Worm (Caenorhabditis elegans) whole organism, L4 larva: ENCODE results near the gene ZK507.1.

Source experiments
- D1046.2 ChIP-seq: fragments of 200-800 bp; sonication (Bioruptor generic); IDR thresholded peaks from 2 replicates; pipeline ENCODE4 v1.3.6; 2022; ENCODE audit warnings: missing genetic modification characterization, missing compliant biosample characterization
- F10B5.3 ChIP-seq: sonication (generic microtip); optimal IDR thresholded peaks from 2 replicates; lab custom pipeline; 2016; ENCODE audit warnings: mild to moderate bottlenecking, missing genetic modification characterization, missing compliant biosample characterization
- F26F4.8 ChIP-seq: fragments of 200-800 bp; sonication (Bioruptor generic); conservative IDR thresholded peaks from 2 replicates; pipeline ENCODE4 v1.3.6; 2022; ENCODE audit warnings: missing genetic modification characterization, missing compliant biosample characterization
- F49E8.2 ChIP-seq: sonication (generic microtip); optimal IDR thresholded peaks from 2 replicates; lab custom pipeline; 2016; ENCODE audit warnings: missing compliant biosample characterization, mild to moderate bottlenecking, missing genetic modification characterization, borderline replicate concordance
- Y105C5A.15 ChIP-seq: fragments of 200-800 bp; sonication (Bioruptor generic); IDR thresholded peaks from 2 replicates; pipeline ENCODE4 v1.3.6; 2022; ENCODE audit warnings: missing genetic modification characterization, missing compliant biosample characterization
- Y48G9A.11 ChIP-seq: fragments of 200-800 bp; sonication (Bioruptor generic); IDR thresholded peaks from 2 replicates; pipeline ENCODE4 v1.3.6; 2022; ENCODE audit warnings: missing genetic modification reagents, missing genetic modification characterization, missing compliant biosample characterization
- Y5F2A.4 ChIP-seq: fragments of 200-800 bp; sonication (Bioruptor generic); optimal IDR thresholded peaks from 2 replicates; lab custom pipeline; 2018; ENCODE audit warnings: mild to moderate bottlenecking, missing genetic modification characterization, missing compliant biosample characterization
- ZK546.5 ChIP-seq, 2 experiments: sonication (generic microtip); optimal IDR thresholded peaks; 2 replicates each; lab custom pipeline; 2017; ENCODE audit warnings: missing biosample characterization in 2 of 2, missing genetic modification characterization in 2 of 2
- ama-1 ChIP-seq: fragments of 150-350 bp; optimal IDR thresholded peaks from 2 replicates; lab custom pipeline; 2014; ENCODE audit warnings: inconsistent platforms, mixed read lengths
- ceh-20 ChIP-seq: fragments of 200-800 bp; sonication (Bioruptor generic); IDR thresholded peaks from 2 replicates; pipeline ENCODE4 v1.3.6; 2022; ENCODE audit warnings: missing genetic modification reagents, missing genetic modification characterization, missing compliant biosample characterization
- ceh-32 ChIP-seq: sonication (generic microtip); optimal IDR thresholded peaks from 2 replicates; lab custom pipeline; 2016; ENCODE audit warnings: mild to moderate bottlenecking, missing genetic modification characterization, missing compliant biosample characterization; ENCODE audit not compliant: poor library complexity
- ceh-44 ChIP-seq: fragments of 200-800 bp; sonication (Bioruptor generic); IDR thresholded peaks from 2 replicates; pipeline ENCODE4 v1.3.6; 2022; ENCODE audit warnings: missing genetic modification reagents, missing genetic modification characterization, missing compliant biosample characterization
- ceh-62 ChIP-seq: sonication (generic microtip); optimal IDR thresholded peaks from 2 replicates; lab custom pipeline; 2017; ENCODE audit warnings: missing biosample characterization, missing genetic modification characterization
- cey-2 ChIP-seq: sonication (generic microtip); optimal IDR thresholded peaks from 3 replicates; lab custom pipeline; 2017; ENCODE audit warnings: missing genetic modification characterization, mild to moderate bottlenecking, missing compliant biosample characterization, antibody characterized with exemption, borderline replicate concordance; ENCODE audit not compliant: insufficient read depth
- ctbp-1 ChIP-seq: fragments of 200-800 bp; sonication (Bioruptor generic); IDR thresholded peaks from 2 replicates; pipeline ENCODE4 v1.3.6; 2022; ENCODE audit warnings: missing genetic modification reagents, missing genetic modification characterization, missing compliant biosample characterization
- daf-8 ChIP-seq: fragments of 200-800 bp; sonication (Bioruptor generic); IDR thresholded peaks from 2 replicates; pipeline ENCODE4 v1.3.6; 2022; ENCODE audit warnings: missing genetic modification characterization, missing compliant biosample characterization
- dpl-1 ChIP-seq: fragments of 150-350 bp; optimal IDR thresholded peaks from 2 replicates; lab custom pipeline; 2014; ENCODE audit warnings: missing biosample characterization, missing genetic modification reagents, missing genetic modification characterization
- dve-1 ChIP-seq: sonication (generic microtip); optimal IDR thresholded peaks from 2 replicates; lab custom pipeline; 2017; ENCODE audit warnings: antibody characterized with exemption, mild to moderate bottlenecking, missing genetic modification characterization, missing compliant biosample characterization; ENCODE audit not compliant: insufficient read depth
- fkh-10 ChIP-seq: fragments of 150-350 bp; optimal IDR thresholded peaks from 2 replicates; lab custom pipeline; 2014; ENCODE audit warnings: missing biosample characterization, missing genetic modification reagents, missing genetic modification characterization
- gei-8 ChIP-seq: fragments of 200-800 bp; sonication (Bioruptor generic); optimal IDR thresholded peaks from 2 replicates; lab custom pipeline; 2018; ENCODE audit warnings: mild to moderate bottlenecking, missing genetic modification characterization, missing compliant biosample characterization
- hif-1 ChIP-seq, 2 experiments: sonication (generic microtip); optimal IDR thresholded peaks; 2 replicates each; lab custom pipeline; 2016 to 2017; ENCODE audit warnings: missing compliant biosample characterization in 2 of 2, missing genetic modification characterization in 2 of 2, missing genetic modification reagents in 2 of 2, missing genotype in 2 of 2, mild to moderate bottlenecking in 1 of 2
- lin-1 ChIP-seq: fragments of 200-800 bp; sonication (Bioruptor generic); IDR thresholded peaks from 2 replicates; pipeline ENCODE4 v1.3.6; 2022; ENCODE audit warnings: missing genetic modification reagents, missing genetic modification characterization, missing compliant biosample characterization
- lin-29 ChIP-seq: fragments of 200-800 bp; sonication (Bioruptor generic); IDR thresholded peaks from 2 replicates; pipeline ENCODE4 v1.3.6; 2022; ENCODE audit warnings: missing genetic modification reagents, missing genetic modification characterization, missing compliant biosample characterization
- lsy-2 ChIP-seq, 2 experiments: fragments of 150-350 bp in 1 of 2; sonication (generic microtip) in 1 of 2; optimal IDR thresholded peaks; 2 replicates each; lab custom pipeline; 2014 to 2017; ENCODE audit warnings: missing biosample characterization in 2 of 2, missing genetic modification characterization in 2 of 2
- madf-5 ChIP-seq, 2 experiments: fragments of 200-800 bp; sonication (Bioruptor generic); IDR thresholded peaks; 2 replicates each; pipeline ENCODE4 v1.3.6; 2022; ENCODE audit warnings: missing compliant biosample characterization in 2 of 2, missing genetic modification characterization in 2 of 2
- madf-9 ChIP-seq: fragments of 200-800 bp; sonication (Bioruptor generic); conservative IDR thresholded peaks from 2 replicates; pipeline ENCODE4 v1.3.6; 2022; ENCODE audit warnings: missing genetic modification reagents, missing genetic modification characterization, missing compliant biosample characterization
- mdl-1 ChIP-seq, 2 experiments: fragments of 150-350 bp in 1 of 2; sonication (generic microtip) in 1 of 2; optimal IDR thresholded peaks; 2 replicates each; lab custom pipeline; 2014 to 2017; ENCODE audit warnings: missing biosample characterization in 2 of 2, missing genetic modification characterization in 2 of 2
- mdt-29 ChIP-seq: fragments of 200-800 bp; sonication (Bioruptor generic); IDR thresholded peaks from 2 replicates; pipeline ENCODE4 v1.3.6; 2022; ENCODE audit warnings: missing genetic modification reagents, missing genetic modification characterization, missing compliant biosample characterization
- mep-1 ChIP-seq: fragments of 150-350 bp; sonication (generic microtip); optimal IDR thresholded peaks from 3 replicates; lab custom pipeline; 2014; ENCODE audit warnings: missing biosample characterization, missing genetic modification characterization
- nhr-10 ChIP-seq: fragments of 150-350 bp; optimal IDR thresholded peaks from 2 replicates; lab custom pipeline; 2014; ENCODE audit warnings: missing biosample characterization, missing genetic modification characterization
- nhr-111 ChIP-seq: fragments of 200-800 bp; sonication (Bioruptor generic); optimal IDR thresholded peaks from 2 replicates; lab custom pipeline; 2018; ENCODE audit warnings: mild to moderate bottlenecking, missing genetic modification characterization, missing compliant biosample characterization
- nhr-28 ChIP-seq: fragments of 150-350 bp; optimal IDR thresholded peaks from 2 replicates; lab custom pipeline; 2014; ENCODE audit warnings: missing biosample characterization, missing genetic modification characterization
- nhr-41 ChIP-seq: fragments of 200-800 bp; sonication (Bioruptor generic); IDR thresholded peaks from 2 replicates; pipeline ENCODE4 v1.3.6; 2022; ENCODE audit warnings: missing genetic modification reagents, missing genetic modification characterization, missing compliant biosample characterization
- nhr-42 ChIP-seq: fragments of 200-800 bp; sonication (Bioruptor generic); IDR thresholded peaks from 2 replicates; pipeline ENCODE4 v1.3.6; 2022; ENCODE audit warnings: missing genetic modification characterization, missing compliant biosample characterization
- nhr-48 ChIP-seq: sonication (generic microtip); optimal IDR thresholded peaks from 2 replicates; lab custom pipeline; 2016; ENCODE audit warnings: mild to moderate bottlenecking, missing genetic modification characterization, missing compliant biosample characterization
- php-3 ChIP-seq: fragments of 200-800 bp; sonication (Bioruptor generic); IDR thresholded peaks from 2 replicates; pipeline ENCODE4 v1.3.6; 2022; ENCODE audit warnings: missing genetic modification reagents, missing genetic modification characterization, missing compliant biosample characterization
- pqm-1 ChIP-seq: sonication (generic microtip); optimal IDR thresholded peaks from 2 replicates; lab custom pipeline; 2017; ENCODE audit warnings: missing biosample characterization, missing genetic modification characterization
- sdz-12 ChIP-seq: fragments of 200-800 bp; sonication (Bioruptor generic); optimal IDR thresholded peaks from 2 replicates; lab custom pipeline; 2018; ENCODE audit warnings: mild to moderate bottlenecking, missing genetic modification characterization, missing compliant biosample characterization
- snpc-4 ChIP-seq: fragments of 150-350 bp; optimal IDR thresholded peaks from 2 replicates; lab custom pipeline; 2014; ENCODE audit warnings: missing biosample characterization, missing genetic modification characterization
- spr-1 ChIP-seq: sonication (generic microtip); optimal IDR thresholded peaks from 2 replicates; lab custom pipeline; 2016; ENCODE audit warnings: mild to moderate bottlenecking, missing genetic modification characterization, missing compliant biosample characterization
- spr-3 ChIP-seq: fragments of 200-800 bp; sonication (Bioruptor generic); optimal IDR thresholded peaks from 2 replicates; lab custom pipeline; 2018; ENCODE audit warnings: mild to moderate bottlenecking, missing genetic modification characterization, missing compliant biosample characterization
- tag-97 ChIP-seq: fragments of 200-800 bp; sonication (Bioruptor generic); IDR thresholded peaks from 2 replicates; pipeline ENCODE4 v1.3.6; 2022; ENCODE audit warnings: missing genetic modification characterization, missing compliant biosample characterization
- unc-39 ChIP-seq: sonication (generic microtip); optimal IDR thresholded peaks from 2 replicates; lab custom pipeline; 2017; ENCODE audit warnings: missing biosample characterization, missing genetic modification characterization
- unc-62 ChIP-seq, 3 experiments: fragments of 150-350 bp in 1 of 3; sonication (generic microtip); optimal IDR thresholded peaks in 2 of 3; peaks in 1 of 3; 1 replicate in 1 of 3; 2 replicates in 2 of 3; lab custom pipeline; 2014 to 2017; ENCODE audit warnings: missing biosample characterization in 3 of 3, missing genetic modification characterization in 3 of 3, missing genetic modification reagents in 3 of 3, missing genotype in 1 of 3
- vab-7 ChIP-seq: fragments of 200-800 bp; sonication (Bioruptor generic); IDR thresholded peaks from 2 replicates; pipeline ENCODE4 v1.3.6; 2022; ENCODE audit warnings: missing genetic modification reagents, missing genetic modification characterization, missing compliant biosample characterization
- zag-1 ChIP-seq: fragments of 150-350 bp; optimal IDR thresholded peaks from 2 replicates; lab custom pipeline; 2014; ENCODE audit warnings: missing biosample characterization, missing genetic modification characterization
- zip-11 ChIP-seq: fragments of 200-800 bp; sonication (Bioruptor generic); IDR thresholded peaks from 2 replicates; pipeline ENCODE4 v1.3.6; 2022; ENCODE audit warnings: missing genetic modification characterization, missing compliant biosample characterization
- zip-2 ChIP-seq: fragments of 150-350 bp; optimal IDR thresholded peaks from 2 replicates; lab custom pipeline; 2014; ENCODE audit warnings: missing biosample characterization, missing genetic modification characterization
- ztf-11 ChIP-seq: fragments of 150-350 bp; optimal IDR thresholded peaks from 2 replicates; lab custom pipeline; 2014; ENCODE audit warnings: missing biosample characterization, missing genetic modification characterization
- ztf-7 ChIP-seq: fragments of 150-350 bp; optimal IDR thresholded peaks from 2 replicates; lab custom pipeline; 2014; ENCODE audit warnings: missing biosample characterization, missing genetic modification characterization

Gene ZK507.1

ce11 chrIII:9051119-9051597, 50.0 kb downstream of the ZK507.1 start (continued):
- TF ChIP-seq cey-2 (tag; lab: Kevin White, UChicago) (peak; percentile 41), hif-1 (tag; optimal IDR thresholded peaks at IDR 0.05; lab: Kevin White, UChicago) (peak in 1 of 2 experiments; percentile 37), sdz-12 (GFP tag; lab: Kevin White, UChicago) (peak; percentile 86), unc-62 (GFP tag; optimal IDR thresholded peaks at IDR 0.05 in 1 of 2; lab: Kevin White, UChicago) (no peak), unc-62 (tag; optimal IDR thresholded peaks at IDR 0.05; lab: Kevin White, UChicago) (no peak), D1046.2 (GFP tag; lab: Robert Waterston, UW) (0 out of 2 replicates have a peak, but pooled peaks have one; percentile 4), gei-8 (GFP tag; lab: Kevin White, UChicago) (peak; percentile 36), vab-7 (GFP tag; lab: Robert Waterston, UW) (peak; percentile 59; the same call in 1 of the 2 replicates), Y48G9A.11 (no peak), ctbp-1 (GFP tag; lab: Robert Waterston, UW) (peak; percentile 76), daf-8 (GFP tag; lab: Robert Waterston, UW) (no peak), unc-39 (tag; lab: Kevin White, UChicago) (no peak), ceh-44 (GFP tag; lab: Robert Waterston, UW) (no peak), ama-1 (lab: Kevin White, UChicago) (peak; percentile 90), nhr-41 (GFP tag; lab: Robert Waterston, UW) (0 out of 2 replicates have a peak, but pooled peaks have one; percentile 43), lin-29 (peak; percentile 53; the same call in 1 of the 2 replicates), madf-5 (GFP tag; IDR thresholded peaks at IDR 0.05; lab: Robert Waterston, UW) (peak in 1 of 2 experiments; percentile 4; a peak in 1 of 4 replicates), dpl-1 (GFP tag; lab: Kevin White, UChicago) (peak; percentile 51), mep-1 (peak; percentile 92), F10B5.3 (tag; lab: Kevin White, UChicago) (no peak), lsy-2 (tag; optimal IDR thresholded peaks at IDR 0.05; lab: Kevin White, UChicago) (peak in 1 of 2 experiments; percentile 91), nhr-42 (no peak; the same call in none of the 2 replicates), Y5F2A.4 (GFP tag; lab: Kevin White, UChicago) (no peak), ZK546.5 (tag; optimal IDR thresholded peaks at IDR 0.05; lab: Kevin White, UChicago) (no peak), zip-2 (tag; lab: Kevin White, UChicago) (peak; percentile 74), ceh-32 (no peak), ztf-7 (tag; lab: Kevin White, UChicago) (peak; percentile 65), mdl-1 (tag; optimal IDR thresholded peaks at IDR 0.05; lab: Kevin White, UChicago) (peak in 1 of 2 experiments; percentile 56), nhr-48 (no peak), zip-11 (GFP tag; lab: Robert Waterston, UW) (no peak), mdt-29 (GFP tag; lab: Robert Waterston, UW) (peak; percentile 85), ceh-62 (tag; lab: Kevin White, UChicago) (no peak), php-3 (GFP tag; lab: Robert Waterston, UW) (peak; percentile 29; the same call in 1 of the 2 replicates), ceh-20 (peak; percentile 67; the same call in 1 of the 2 replicates), spr-1 (tag; lab: Kevin White, UChicago) (peak; percentile 27), spr-3 (peak; percentile 5), nhr-10 (peak; percentile 31), nhr-28 (peak; percentile 74), ztf-11 (tag; lab: Kevin White, UChicago) (no peak), nhr-111 (GFP tag; lab: Kevin White, UChicago) (peak; percentile 58), lin-1 (GFP tag; lab: Robert Waterston, UW) (peak; percentile 82), zag-1 (no peak), Y105C5A.15 (no peak), fkh-10 (no peak), tag-97 (peak; percentile 43; the same call in 1 of the 2 replicates), snpc-4 (tag; lab: Kevin White, UChicago) (no peak), F49E8.2 (tag; lab: Kevin White, UChicago) (no peak), dve-1 (tag; lab: Kevin White, UChicago) (peak; percentile 94), madf-9 (peak; percentile 62), pqm-1 (tag; lab: Kevin White, UChicago) (peak; percentile 19), F26F4.8 (no peak)
